Worm (Caenorhabditis elegans): ENCODE measurements around the gene Y75B8A.8.

Y75B8A.8 gene

ce11 chrIII:12218633-12219097 lies 58.1 kb downstream of the Y75B8A.8 start, which contains the start of the genes gex-4 and gphr-1 (continued):
- TF ChIP-seq fkh-6 (tag; optimal IDR thresholded peaks at IDR 0.05): no peak
- no peak for TF ChIP-seq ceh-34 (tag; optimal IDR thresholded peaks at IDR 0.05)
- peak; percentile 20 for TF ChIP-seq ceh-14 (tag; optimal IDR thresholded peaks at IDR 0.05)
- no peak for TF ChIP-seq odd-2 (tag; optimal IDR thresholded peaks at IDR 0.05)
- no peak for TF ChIP-seq gmeb-2 (tag; optimal IDR thresholded peaks at IDR 0.05)
- peak; percentile 47 for TF ChIP-seq C08G9.2 (tag; optimal IDR thresholded peaks at IDR 0.05)
- no peak for TF ChIP-seq nhr-11 (tag; optimal IDR thresholded peaks at IDR 0.05)
- TF ChIP-seq ceh-6 (GFP tag; optimal IDR thresholded peaks at IDR 0.05): no peak
- peak; percentile 42 for TF ChIP-seq hlh-8 (tag; optimal IDR thresholded peaks at IDR 0.05)
- TF ChIP-seq ceh-30 (tag; optimal IDR thresholded peaks at IDR 0.05): no peak
- no peak for TF ChIP-seq ceh-9 (tag; optimal IDR thresholded peaks at IDR 0.05)
- peak; percentile 24 for TF ChIP-seq unc-42 (tag; optimal IDR thresholded peaks at IDR 0.05)
- peak; percentile 65 for TF ChIP-seq tbx-2 (tag; optimal IDR thresholded peaks at IDR 0.05)
- TF ChIP-seq hlh-15 (tag; optimal IDR thresholded peaks at IDR 0.05): no peak
- peak; percentile 78 for TF ChIP-seq ceh-48 (tag; optimal IDR thresholded peaks at IDR 0.05)
- no peak for TF ChIP-seq lin-11 (tag; optimal IDR thresholded peaks at IDR 0.05)
- TF ChIP-seq eyg-1 (tag; optimal IDR thresholded peaks at IDR 0.05): no peak
- TF ChIP-seq ets-4 (tag; optimal IDR thresholded peaks at IDR 0.05): peak; percentile 30
- no peak for TF ChIP-seq sdc-2 (tag; optimal IDR thresholded peaks at IDR 0.05)
- no peak for TF ChIP-seq ceh-45 (GFP tag; IDR thresholded peaks at IDR 0.05)
- TF ChIP-seq ceh-18 (tag; optimal IDR thresholded peaks at IDR 0.05): no peak
- TF ChIP-seq ceh-31 (tag; optimal IDR thresholded peaks at IDR 0.05): peak; percentile 75
- no peak for TF ChIP-seq hlh-30 (tag; optimal IDR thresholded peaks at IDR 0.05; ENCODE audit: insufficient read depth)
- no peak for TF ChIP-seq madf-2 (tag; optimal IDR thresholded peaks at IDR 0.05)

ce11 chrIII:12220820-12221219 lies 60.3 kb downstream of the Y75B8A.8 start:
- TF ChIP-seq nfya-1 (tag; optimal IDR thresholded peaks at IDR 0.05): peak; percentile 56
- no peak for TF ChIP-seq lin-11 (tag; optimal IDR thresholded peaks at IDR 0.05)
- no peak for TF ChIP-seq ahr-1 (tag; optimal IDR thresholded peaks at IDR 0.05)
